Worm (Caenorhabditis elegans) whole organism, mixed stage, embryonic: Measurements from ENCODE around the gene tag-340.

ENCODE experiments used
- snpc-4 ChIP-seq: fragments of 150-350 bp; optimal IDR thresholded peaks from 2 replicates; lab custom pipeline; 2014; ENCODE audit warnings: missing biosample characterization, missing genetic modification characterization
- unc-39 ChIP-seq: fragments of 150-350 bp; optimal IDR thresholded peaks from 2 replicates; lab custom pipeline; 2014; ENCODE audit warnings: missing biosample characterization, missing genetic modification characterization

ce11 chrIII:4905405-4905804, 5.1 kb downstream of the tag-340 start, which contains the start of gene F26F4.8:
- TF ChIP-seq snpc-4 = no peak
- no peak for TF ChIP-seq unc-39
